Worm (Caenorhabditis elegans) whole organism, late embryonic: ENCODE measurements around the gene F20D6.11.

Source experiments
- C38D4.7 ChIP-seq: fragments of 200-800 bp; sonication (Bioruptor generic); optimal IDR thresholded peaks from 2 replicates; lab custom pipeline; 2018; ENCODE audit warnings: mild to moderate bottlenecking, missing genetic modification characterization, moderate library complexity, missing compliant biosample characterization
- K02D7.2 ChIP-seq: sonication (generic microtip); optimal IDR thresholded peaks from 2 replicates; lab custom pipeline; 2017; ENCODE audit warnings: mild to moderate bottlenecking, missing genetic modification characterization, missing compliant biosample characterization
- T23F11.4 ChIP-seq: fragments of 200-800 bp; sonication (Bioruptor generic); optimal IDR thresholded peaks from 2 replicates; lab custom pipeline; 2018; ENCODE audit warnings: mild to moderate bottlenecking, missing genetic modification characterization, missing compliant biosample characterization
- Y22D7AL.16 ChIP-seq: sonication (generic microtip); optimal IDR thresholded peaks from 2 replicates; lab custom pipeline; 2016; ENCODE audit warnings: missing genetic modification characterization, missing compliant biosample characterization
- ama-1 ChIP-seq: fragments of 150-350 bp; optimal IDR thresholded peaks from 2 replicates; lab custom pipeline; 2014
- ceh-14 ChIP-seq: sonication (generic microtip); optimal IDR thresholded peaks from 2 replicates; lab custom pipeline; 2016; ENCODE audit warnings: missing genotype, missing genetic modification characterization, missing compliant biosample characterization
- ceh-19 ChIP-seq: fragments of 200-800 bp; sonication (Bioruptor generic); optimal IDR thresholded peaks from 2 replicates; lab custom pipeline; 2018; ENCODE audit warnings: mild to moderate bottlenecking, missing genetic modification characterization, missing compliant biosample characterization
- ceh-22 ChIP-seq: sonication (generic microtip); optimal IDR thresholded peaks from 2 replicates; lab custom pipeline; 2017; ENCODE audit warnings: missing biosample characterization, missing genetic modification characterization
- ceh-30 ChIP-seq: fragments of 150-350 bp; optimal IDR thresholded peaks from 2 replicates; lab custom pipeline; 2014; ENCODE audit warnings: missing biosample characterization, missing genetic modification characterization
- ceh-31 ChIP-seq: sonication (generic microtip); optimal IDR thresholded peaks from 2 replicates; lab custom pipeline; 2016; ENCODE audit warnings: missing genetic modification characterization, missing compliant biosample characterization
- ceh-34 ChIP-seq: sonication (generic microtip); optimal IDR thresholded peaks from 2 replicates; lab custom pipeline; 2016; ENCODE audit warnings: mild to moderate bottlenecking, missing genetic modification characterization, missing compliant biosample characterization
- ceh-48 ChIP-seq: sonication (generic microtip); optimal IDR thresholded peaks from 2 replicates; lab custom pipeline; 2016; ENCODE audit warnings: missing genetic modification characterization, inconsistent platforms, missing compliant biosample characterization
- ceh-6 ChIP-seq: fragments of 200-800 bp; sonication (Bioruptor generic); optimal IDR thresholded peaks from 2 replicates; lab custom pipeline; 2018; ENCODE audit warnings: mild to moderate bottlenecking, missing genetic modification characterization, missing compliant biosample characterization
- dve-1 ChIP-seq: sonication (generic microtip); optimal IDR thresholded peaks from 2 replicates; lab custom pipeline; 2017; ENCODE audit warnings: antibody characterized with exemption, mild to moderate bottlenecking, missing genetic modification characterization, missing compliant biosample characterization
- elt-2 ChIP-seq: sonication (generic microtip); optimal IDR thresholded peaks from 2 replicates; lab custom pipeline; 2016; ENCODE audit warnings: missing genetic modification reagents, missing genetic modification characterization, missing compliant biosample characterization
- ets-4 ChIP-seq: sonication (generic microtip); optimal IDR thresholded peaks from 2 replicates; lab custom pipeline; 2016; ENCODE audit warnings: missing genetic modification characterization, missing compliant biosample characterization
- eyg-1 ChIP-seq: sonication (generic microtip); optimal IDR thresholded peaks from 2 replicates; lab custom pipeline; 2016; ENCODE audit warnings: missing genotype, missing genetic modification characterization, missing compliant biosample characterization
- fkh-10 ChIP-seq: fragments of 150-350 bp; optimal IDR thresholded peaks from 2 replicates; lab custom pipeline; 2014; ENCODE audit warnings: missing biosample characterization, missing genetic modification reagents, missing genetic modification characterization
- fkh-6 ChIP-seq: sonication (generic microtip); optimal IDR thresholded peaks from 2 replicates; lab custom pipeline; 2016; ENCODE audit warnings: missing genetic modification characterization, missing compliant biosample characterization
- gmeb-2 ChIP-seq: sonication (generic microtip); optimal IDR thresholded peaks from 2 replicates; lab custom pipeline; 2016; ENCODE audit warnings: missing genetic modification characterization, inconsistent platforms, missing compliant biosample characterization
- lin-11 ChIP-seq: fragments of 200-800 bp; sonication (Bioruptor generic); optimal IDR thresholded peaks from 2 replicates; lab custom pipeline; 2018; ENCODE audit warnings: mild to moderate bottlenecking, missing genetic modification characterization, missing compliant biosample characterization
- nfya-1 ChIP-seq: sonication (generic microtip); optimal IDR thresholded peaks from 2 replicates; lab custom pipeline; 2017; ENCODE audit warnings: missing genetic modification characterization, mild to moderate bottlenecking, missing compliant biosample characterization, antibody characterized with exemption, moderate library complexity
- odd-2 ChIP-seq: sonication (generic microtip); optimal IDR thresholded peaks from 2 replicates; lab custom pipeline; 2017; ENCODE audit warnings: antibody characterized with exemption, mild to moderate bottlenecking, missing genetic modification characterization, missing compliant biosample characterization
- pag-3 ChIP-seq: sonication (generic microtip); optimal IDR thresholded peaks from 2 replicates; lab custom pipeline; 2016; ENCODE audit warnings: missing compliant biosample characterization, missing genetic modification characterization, borderline replicate concordance
- pha-2 ChIP-seq: sonication (generic microtip); optimal IDR thresholded peaks from 2 replicates; lab custom pipeline; 2017; ENCODE audit warnings: mild to moderate bottlenecking, missing genetic modification characterization, missing compliant biosample characterization
- pros-1 ChIP-seq: fragments of 150-350 bp; optimal IDR thresholded peaks from 2 replicates; lab custom pipeline; 2014; ENCODE audit warnings: missing biosample characterization, missing genetic modification reagents, missing genetic modification characterization
- ref-2 ChIP-seq: sonication (generic microtip); optimal IDR thresholded peaks from 2 replicates; lab custom pipeline; 2016; ENCODE audit warnings: missing genetic modification characterization, missing compliant biosample characterization
- sox-2 ChIP-seq: fragments of 200-800 bp; sonication (Bioruptor generic); IDR thresholded peaks from 2 replicates; pipeline ENCODE4 v1.3.6; 2022; ENCODE audit warnings: missing genetic modification reagents, missing genetic modification characterization, missing compliant biosample characterization
- sox-4 ChIP-seq: sonication (generic microtip); optimal IDR thresholded peaks from 2 replicates; lab custom pipeline; 2017; ENCODE audit warnings: mild to moderate bottlenecking, missing genetic modification characterization, inconsistent platforms, missing compliant biosample characterization
- tbx-2 ChIP-seq: sonication (generic microtip); optimal IDR thresholded peaks from 2 replicates; lab custom pipeline; 2016; ENCODE audit warnings: missing genetic modification characterization, missing compliant biosample characterization
- ttx-3 ChIP-seq: sonication (generic microtip); optimal IDR thresholded peaks from 2 replicates; lab custom pipeline; 2016; ENCODE audit warnings: missing genetic modification reagents, missing genetic modification characterization, missing compliant biosample characterization
- unc-42 ChIP-seq: sonication (generic microtip); optimal IDR thresholded peaks from 2 replicates; lab custom pipeline; 2016; ENCODE audit warnings: missing genotype, missing genetic modification characterization, missing compliant biosample characterization
- unc-55 ChIP-seq: sonication (generic microtip); optimal IDR thresholded peaks from 2 replicates; lab custom pipeline; 2017; ENCODE audit warnings: missing biosample characterization, missing genetic modification reagents, missing genetic modification characterization
- unc-86 ChIP-seq: sonication (generic microtip); optimal IDR thresholded peaks from 2 replicates; lab custom pipeline; 2016; ENCODE audit warnings: missing genetic modification characterization, missing compliant biosample characterization
- zip-5 ChIP-seq: sonication (generic microtip); optimal IDR thresholded peaks from 2 replicates; lab custom pipeline; 2016; ENCODE audit warnings: missing genetic modification characterization, missing compliant biosample characterization
- ztf-16 ChIP-seq: sonication (generic microtip); optimal IDR thresholded peaks from 2 replicates; lab custom pipeline; 2017; ENCODE audit warnings: missing genetic modification characterization, missing compliant biosample characterization

Gene F20D6.11

DNA sequence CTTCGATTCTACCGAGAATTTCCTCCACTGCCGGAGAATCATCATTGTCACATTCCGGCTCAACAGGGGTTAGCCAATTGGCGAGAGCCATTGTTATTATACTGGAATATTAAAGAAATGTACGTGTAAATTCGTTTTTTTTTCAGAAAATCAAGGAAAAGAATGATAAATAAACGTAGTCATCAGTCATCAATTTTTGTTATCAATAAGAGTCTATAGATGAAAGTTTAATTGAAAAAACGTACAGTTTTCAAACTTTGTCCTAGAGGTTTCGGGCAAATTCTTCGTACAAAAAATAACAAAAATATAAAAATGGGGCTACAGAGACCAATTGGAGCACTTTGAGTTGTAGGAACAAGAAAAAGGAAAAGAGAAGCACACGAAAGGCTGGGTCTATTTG lies at the start of gene F20D6.11:
Gene F20D6.11, minus strand, starts transcription at position 101 of the 400 bp plus-strand sequence.
- TF ChIP-seq ets-4 (tag; lab: Kevin White, UChicago) (no peak), Y22D7AL.16 (tag; lab: Kevin White, UChicago) (no peak), ceh-48 (no peak), unc-55 (GFP tag; lab: Kevin White, UChicago) (no peak), unc-42 (no peak), ttx-3 (tag; lab: Kevin White, UChicago) (no peak), ceh-22 (no peak), nfya-1 (no peak), pros-1 (tag; lab: Kevin White, UChicago) (no peak), sox-2 (GFP tag; lab: Robert Waterston, UW) (no peak), ama-1 (lab: Kevin White, UChicago) (no peak), ceh-31 (tag; lab: Kevin White, UChicago) (no peak), sox-4 (tag; lab: Kevin White, UChicago) (no peak), eyg-1 (no peak), T23F11.4 (GFP tag; lab: Kevin White, UChicago) (no peak), ztf-16 (tag; lab: Kevin White, UChicago) (no peak), ceh-19 (GFP tag; lab: Kevin White, UChicago) (no peak), fkh-10 (no peak)

DNA sequence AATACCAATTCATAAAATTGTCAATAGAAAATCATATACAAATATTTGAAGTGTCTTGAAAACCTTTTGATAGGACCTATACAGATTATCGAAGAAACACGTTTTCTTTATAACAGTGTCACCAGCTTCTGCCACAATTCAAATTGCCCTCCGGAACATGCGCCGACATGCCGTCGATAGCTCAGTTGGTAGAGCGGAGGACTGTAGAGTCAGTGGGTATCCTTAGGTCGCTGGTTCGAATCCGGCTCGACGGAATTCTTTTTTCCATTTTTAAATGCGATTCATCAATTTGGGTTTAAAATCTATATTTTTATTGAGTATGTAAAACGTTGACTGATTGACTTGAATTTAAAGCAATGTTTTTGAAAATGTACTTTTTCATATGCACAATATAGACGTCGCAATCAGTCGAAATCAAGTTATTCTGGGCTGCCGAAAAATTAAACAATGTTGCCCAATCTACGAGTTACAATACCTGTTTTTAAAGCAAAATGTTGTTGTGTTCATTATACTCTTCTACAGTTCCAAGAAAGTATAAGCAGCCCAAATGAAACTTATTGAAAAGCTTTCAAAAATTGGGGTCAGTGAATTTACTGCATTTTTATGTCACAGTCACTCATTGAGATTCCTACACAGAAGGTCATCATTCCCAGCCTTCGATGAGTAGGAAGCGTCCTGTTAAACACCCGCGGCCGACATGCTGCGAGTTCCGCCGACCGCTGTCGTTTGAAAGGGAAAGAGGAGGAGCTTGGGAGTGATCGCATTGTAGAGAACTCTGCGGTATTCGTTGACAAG lies 48.6 kb upstream of the F20D6.11 start:
- TF ChIP-seq ceh-6 (GFP tag; lab: Kevin White, UChicago) (no peak), gmeb-2 (tag; lab: Kevin White, UChicago) (no peak), elt-2 (tag; lab: Kevin White, UChicago) (peak; percentile 32), fkh-6 (tag; lab: Kevin White, UChicago) (peak; percentile 2), ama-1 (lab: Kevin White, UChicago) (peak; percentile 74)

DNA sequence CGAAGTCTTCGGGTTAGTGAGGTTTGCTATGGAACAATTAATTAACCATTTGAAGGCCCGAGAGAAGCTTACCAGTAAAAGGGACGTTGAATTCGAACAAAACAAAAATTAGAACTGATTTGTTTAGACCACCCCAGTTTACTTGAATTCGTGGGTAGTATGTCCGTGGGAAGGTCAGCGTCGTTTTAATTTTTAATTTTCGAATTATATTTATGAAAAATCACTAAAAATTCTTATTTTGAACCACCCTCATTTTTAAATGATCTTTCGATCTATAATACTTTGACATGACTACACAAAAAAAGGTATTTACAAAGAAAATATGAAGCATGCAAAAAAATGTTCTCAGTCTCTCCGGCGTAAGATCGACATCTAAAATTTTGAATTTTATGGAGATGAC lies 46.6 kb upstream of the F20D6.11 start, which contains the start of gene C16D9.5:
Gene C16D9.5, minus strand, starts transcription at position 101 of the 400 bp plus-strand sequence.
- TF ChIP-seq elt-2 (tag; lab: Kevin White, UChicago) (no peak), dve-1 (tag; lab: Kevin White, UChicago) (no peak)
- TF ChIP-seq, all 69 proteins: peak for 0

DNA sequence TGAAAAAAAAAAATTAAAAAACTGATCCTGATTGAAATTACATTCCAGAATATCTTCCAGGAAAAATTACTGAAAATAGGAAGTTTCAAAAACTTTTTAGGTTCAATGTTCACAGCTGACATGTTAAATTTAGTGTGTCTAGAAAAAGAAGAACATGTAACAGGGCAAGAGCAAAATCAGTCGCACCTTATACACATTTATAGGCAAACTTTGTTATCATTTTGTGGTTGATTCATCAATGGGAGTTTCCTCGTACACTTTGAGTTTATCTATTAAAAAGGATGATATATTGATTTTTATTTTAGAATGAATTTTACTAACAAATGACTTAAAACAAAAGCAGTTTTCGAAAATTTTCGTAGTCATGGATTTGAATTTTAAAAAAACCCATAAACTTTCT lies 44.3 kb upstream of the F20D6.11 start:
- TF ChIP-seq odd-2 (no peak), ceh-34 (tag; lab: Kevin White, UChicago) (no peak), pha-2 (no peak), ceh-30 (tag; lab: Kevin White, UChicago) (no peak), fkh-6 (tag; lab: Kevin White, UChicago) (no peak), C38D4.7 (GFP tag; lab: Kevin White, UChicago) (no peak), ref-2 (tag; lab: Kevin White, UChicago) (no peak), K02D7.2 (tag; lab: Kevin White, UChicago) (no peak)

ce11 chrV:8242798-8243197 lies 43.9 kb upstream of the F20D6.11 start, which contains the start of gene C16D9.4:
TSS of gene C16D9.4 (minus strand) at chrV:8242898.
- TF ChIP-seq pag-3: no peak
- no peak for TF ChIP-seq ceh-14
- TF ChIP-seq lin-11 (tag; lab: Kevin White, UChicago): no peak
- TF ChIP-seq pros-1 (tag; lab: Kevin White, UChicago): no peak
- no peak for TF ChIP-seq C38D4.7 (GFP tag; lab: Kevin White, UChicago)
- TF ChIP-seq unc-86 (tag; lab: Kevin White, UChicago): no peak
- TF ChIP-seq ceh-22: no peak
- no peak for TF ChIP-seq zip-5 (tag; lab: Kevin White, UChicago)
- TF ChIP-seq ttx-3 (tag; lab: Kevin White, UChicago): no peak
- TF ChIP-seq tbx-2 (tag; lab: Kevin White, UChicago): no peak
- TF ChIP-seq, all 69 proteins: peak for 0
